Fruit fly (Drosophila melanogaster) whole organism, embryonic: ENCODE results near the gene CG11263.
A peak's percentile ranks its signal among the peaks of the same experiment; 100 is the strongest.

ENCODE experiments used
- B-H2 ChIP-seq: fragments of 200-800 bp; sonication (Bioruptor generic); optimal IDR thresholded peaks from 2 replicates; lab custom pipeline; 2018; ENCODE audit warnings: missing biosample characterization, mild to moderate bottlenecking, missing genetic modification characterization
- Bgb ChIP-seq: fragments of 200-800 bp; sonication (Bioruptor generic); IDR thresholded peaks from 2 replicates; pipeline ENCODE4 v1.3.6; 2022; ENCODE audit warnings: missing biosample characterization, missing genetic modification characterization; ENCODE audit not compliant: partially characterized antibody
- BtbVII ChIP-seq: fragments of 200-800 bp; sonication (Bioruptor generic); optimal IDR thresholded peaks from 3 replicates; lab custom pipeline; 2017; ENCODE audit warnings: missing biosample characterization, mild to moderate bottlenecking, missing genetic modification characterization
- CG15011 ChIP-seq: fragments of 200-800 bp; sonication (Bioruptor generic); optimal IDR thresholded peaks from 3 replicates; lab custom pipeline; 2018; ENCODE audit warnings: missing biosample characterization, mild to moderate bottlenecking, missing genetic modification characterization
- CG18599 ChIP-seq: fragments of 200-800 bp; sonication (Bioruptor generic); optimal IDR thresholded peaks from 3 replicates; lab custom pipeline; 2017; ENCODE audit warnings: missing biosample characterization, missing genetic modification characterization, mild to moderate bottlenecking, moderate library complexity, missing genetic modification reagents
- CG31365 ChIP-seq: fragments of 200-800 bp; sonication (Bioruptor generic); optimal IDR thresholded peaks from 2 replicates; lab custom pipeline; 2018; ENCODE audit warnings: missing biosample characterization, mild to moderate bottlenecking, missing genetic modification characterization
- CG32767 ChIP-seq: fragments of 200-800 bp; sonication (Bioruptor generic); IDR thresholded peaks from 2 replicates; pipeline ENCODE4 v1.3.6; 2022; ENCODE audit warnings: missing biosample characterization, missing genetic modification characterization
- CG42726 ChIP-seq: fragments of 200-800 bp; sonication (Bioruptor generic); IDR thresholded peaks from 2 replicates; pipeline ENCODE4 v1.3.6; 2022; ENCODE audit warnings: missing biosample characterization, missing genetic modification characterization; ENCODE audit not compliant: partially characterized antibody
- CG5245 ChIP-seq: fragments of 200-800 bp; sonication (Bioruptor generic); optimal IDR thresholded peaks from 3 replicates; lab custom pipeline; 2016; ENCODE audit warnings: missing biosample characterization, missing genetic modification characterization
- CG6254 ChIP-seq: fragments of 200-800 bp; sonication (Bioruptor generic); optimal IDR thresholded peaks from 3 replicates; lab custom pipeline; 2017; ENCODE audit warnings: mild to moderate bottlenecking, missing biosample characterization, missing genetic modification reagents, missing genetic modification characterization
- CG7745 ChIP-seq: fragments of 200-800 bp; sonication (Bioruptor generic); optimal IDR thresholded peaks from 2 replicates; lab custom pipeline; 2018; ENCODE audit warnings: missing biosample characterization, mild to moderate bottlenecking, missing genetic modification characterization, moderate library complexity
- CG8478 ChIP-seq: fragments of >200 bp; optimal IDR thresholded peaks from 2 replicates; lab custom pipeline; 2018
- CG8924 ChIP-seq: fragments of 200-800 bp; optimal IDR thresholded peaks from 3 replicates; lab custom pipeline; 2019; ENCODE audit warnings: missing biosample characterization, mild to moderate bottlenecking, missing genetic modification characterization, moderate library complexity
- CrebB ChIP-seq: fragments of 200-800 bp; sonication (Bioruptor generic); optimal IDR thresholded peaks from 3 replicates; lab custom pipeline; 2018; ENCODE audit warnings: missing biosample characterization, mild to moderate bottlenecking, missing genetic modification characterization
- Dad ChIP-seq: fragments of 200-800 bp; sonication (Bioruptor generic); optimal IDR thresholded peaks from 3 replicates; lab custom pipeline; 2016; ENCODE audit warnings: missing biosample characterization, missing genetic modification characterization
- Dfd ChIP-seq, 2 experiments: fragments of >200 bp; optimal IDR thresholded peaks; 2 replicates each; lab custom pipeline; 2017; ENCODE audit warnings: missing biosample characterization in 2 of 2, missing genetic modification characterization in 2 of 2
- E2f1 ChIP-seq: fragments of 200-800 bp; sonication (Bioruptor generic); IDR thresholded peaks from 2 replicates; pipeline ENCODE4 v1.3.6; 2022; ENCODE audit warnings: missing biosample characterization, missing genetic modification characterization
- Gug ChIP-seq: fragments of 200-800 bp; sonication (Bioruptor generic); IDR thresholded peaks from 4 replicates; pipeline ENCODE4 v1.3.6; 2022; ENCODE audit warnings: missing biosample characterization, missing genetic modification characterization
- Hsf ChIP-seq: fragments of 200-800 bp; sonication (Bioruptor generic); optimal IDR thresholded peaks from 3 replicates; lab custom pipeline; 2016; ENCODE audit warnings: missing biosample characterization, missing genetic modification characterization
- Kr ChIP-seq: fragments of 200-800 bp; sonication (Bioruptor generic); optimal IDR thresholded peaks from 2 replicates; lab custom pipeline; 2017; ENCODE audit warnings: missing biosample characterization, mild to moderate bottlenecking, missing genetic modification characterization
- MTF-1 ChIP-seq: fragments of 200-800 bp; sonication (Bioruptor generic); optimal IDR thresholded peaks from 2 replicates; lab custom pipeline; 2018; ENCODE audit warnings: missing biosample characterization, mild to moderate bottlenecking, missing genetic modification characterization, borderline replicate concordance
- Nf-YA ChIP-seq: fragments of 200-800 bp; sonication (Bioruptor generic); IDR thresholded peaks from 2 replicates; pipeline ENCODE4 v1.3.6; 2022; ENCODE audit warnings: missing biosample characterization, missing genetic modification characterization
- Sin3A ChIP-seq: fragments of >200 bp; optimal IDR thresholded peaks from 2 replicates; lab custom pipeline; 2018
- Vsx1 ChIP-seq: fragments of 200-800 bp; sonication (Bioruptor generic); optimal IDR thresholded peaks from 2 replicates; lab custom pipeline; 2017; ENCODE audit warnings: missing biosample characterization, mild to moderate bottlenecking, missing genetic modification characterization, missing genetic modification reagents
- cad ChIP-seq: fragments of >200 bp; optimal IDR thresholded peaks from 2 replicates; lab custom pipeline; 2017; ENCODE audit warnings: missing biosample characterization, missing genetic modification characterization
- cas ChIP-seq: fragments of 200-800 bp; sonication (Bioruptor generic); IDR thresholded peaks from 2 replicates; pipeline ENCODE4 v1.3.6; 2022; ENCODE audit warnings: missing biosample characterization, missing genetic modification characterization
- caup ChIP-seq: fragments of 200-800 bp; sonication (Bioruptor generic); optimal IDR thresholded peaks from 3 replicates; lab custom pipeline; 2017; ENCODE audit warnings: missing biosample characterization, mild to moderate bottlenecking, missing genetic modification characterization, moderate library complexity; ENCODE audit not compliant: severe bottlenecking
- danr ChIP-seq: fragments of 200-800 bp; sonication (Bioruptor generic); IDR thresholded peaks from 2 replicates; pipeline ENCODE4 v1.3.6; 2022; ENCODE audit warnings: missing biosample characterization, missing genetic modification characterization
- dati ChIP-seq: fragments of 200-800 bp; sonication (Bioruptor generic); IDR thresholded peaks from 2 replicates; pipeline ENCODE4 v1.3.6; 2022; ENCODE audit warnings: missing biosample characterization, missing genetic modification characterization
- dpn ChIP-seq, 2 experiments: fragments of 200-800 bp; sonication (Bioruptor generic); optimal IDR thresholded peaks; 3 replicates each; lab custom pipeline; 2016; ENCODE audit warnings: missing biosample characterization in 2 of 2, missing genetic modification characterization in 2 of 2
- esg ChIP-seq: fragments of 200-800 bp; sonication (Bioruptor generic); conservative IDR thresholded peaks from 2 replicates; pipeline ENCODE4 v1.3.6; 2022; ENCODE audit warnings: missing biosample characterization, missing genetic modification characterization
- eve ChIP-seq, 2 experiments: fragments of >200 bp; optimal IDR thresholded peaks; 2 replicates each; lab custom pipeline; 2017; ENCODE audit warnings: missing biosample characterization in 2 of 2, missing genetic modification characterization in 2 of 2
- gcm ChIP-seq: fragments of 200-800 bp; sonication (Bioruptor generic); optimal IDR thresholded peaks from 2 replicates; lab custom pipeline; 2019; ENCODE audit warnings: missing biosample characterization, mild to moderate bottlenecking, missing genetic modification characterization, moderate library complexity
- ken ChIP-seq: fragments of 200-800 bp; sonication (Bioruptor generic); IDR thresholded peaks from 3 replicates; pipeline ENCODE4 v1.3.6; 2022; ENCODE audit warnings: missing biosample characterization, missing genetic modification characterization
- lilli ChIP-seq: fragments of 200-800 bp; sonication (Bioruptor generic); optimal IDR thresholded peaks from 3 replicates; lab custom pipeline; 2016; ENCODE audit warnings: missing biosample characterization, missing genetic modification characterization
- nerfin-1 ChIP-seq: fragments of 200-800 bp; sonication (Bioruptor generic); optimal IDR thresholded peaks from 3 replicates; lab custom pipeline; 2019; ENCODE audit warnings: missing biosample characterization, mild to moderate bottlenecking, missing genetic modification characterization, moderate library complexity
- nmo ChIP-seq: fragments of 200-800 bp; sonication (Bioruptor generic); optimal IDR thresholded peaks from 2 replicates; lab custom pipeline; 2018; ENCODE audit warnings: missing biosample characterization, mild to moderate bottlenecking, missing genetic modification characterization, moderate library complexity
- nom ChIP-seq: fragments of 200-800 bp; sonication (Bioruptor generic); optimal IDR thresholded peaks from 2 replicates; lab custom pipeline; 2017; ENCODE audit warnings: missing biosample characterization, missing genetic modification characterization, mild to moderate bottlenecking, moderate library complexity, missing genetic modification reagents
- onecut ChIP-seq: fragments of 200-800 bp; sonication (Bioruptor generic); IDR thresholded peaks from 2 replicates; pipeline ENCODE4 v1.3.6; 2022; ENCODE audit warnings: missing biosample characterization, missing genetic modification characterization
- phol ChIP-seq: fragments of 200-800 bp; sonication (Bioruptor generic); optimal IDR thresholded peaks from 3 replicates; lab custom pipeline; 2018; ENCODE audit warnings: missing biosample characterization, mild to moderate bottlenecking, missing genetic modification characterization, moderate library complexity
- pnt ChIP-seq: fragments of 200-800 bp; sonication (Bioruptor generic); optimal IDR thresholded peaks from 3 replicates; lab custom pipeline; 2016; ENCODE audit warnings: missing biosample characterization, missing genetic modification characterization
- pum ChIP-seq: fragments of 200-800 bp; sonication (Bioruptor generic); optimal IDR thresholded peaks from 2 replicates; lab custom pipeline; 2016; ENCODE audit warnings: missing biosample characterization, missing genetic modification characterization
- scrt ChIP-seq: fragments of 200-800 bp; sonication (Bioruptor generic); optimal IDR thresholded peaks from 2 replicates; lab custom pipeline; 2018; ENCODE audit warnings: missing biosample characterization, mild to moderate bottlenecking, missing genetic modification characterization, moderate library complexity
- shn ChIP-seq: fragments of 200-800 bp; sonication (Bioruptor generic); optimal IDR thresholded peaks from 3 replicates; lab custom pipeline; 2016; ENCODE audit warnings: missing biosample characterization, missing genetic modification characterization
- sim ChIP-seq: fragments of 200-800 bp; sonication (Bioruptor generic); IDR thresholded peaks from 2 replicates; pipeline ENCODE4 v1.3.6; 2022; ENCODE audit warnings: missing biosample characterization, missing genetic modification characterization
- so ChIP-seq: fragments of 200-800 bp; sonication (Bioruptor generic); IDR thresholded peaks from 3 replicates; pipeline ENCODE4 v1.3.6; 2022; ENCODE audit warnings: missing biosample characterization, missing genetic modification characterization
- tap ChIP-seq: fragments of 200-800 bp; optimal IDR thresholded peaks from 3 replicates; lab custom pipeline; 2019; ENCODE audit warnings: missing biosample characterization, mild to moderate bottlenecking, missing genetic modification characterization, moderate library complexity
- usp ChIP-seq: fragments of >200 bp; optimal IDR thresholded peaks from 2 replicates; lab custom pipeline; 2017; ENCODE audit warnings: missing biosample characterization, missing genetic modification characterization
- vvl ChIP-seq: fragments of 200-800 bp; sonication (Bioruptor generic); IDR thresholded peaks from 2 replicates; pipeline ENCODE4 v1.3.6; 2022; ENCODE audit warnings: missing biosample characterization, missing genetic modification characterization

The CG11263 gene

dm6 chr3L:13041292-13042067 is 34.9 kb downstream of the CG11263 start, which contains the start of gene RpS4 (continued):
- TF ChIP-seq pum: peak; percentile 68
- no peak for TF ChIP-seq CG8478
- no peak for TF ChIP-seq cad (GFP tag; lab: Kevin White, UChicago)
- TF ChIP-seq vvl: peak; percentile 91
- peak; percentile 42; the same call in 1 of the 2 replicates for TF ChIP-seq danr (GFP tag; lab: Robert Waterston, UW)
- peak; percentile 86 for TF ChIP-seq CG5245 (GFP tag; lab: Kevin White, UChicago)
- peak; percentile 57; the same call in 1 of the 2 replicates for TF ChIP-seq Bgb
- peak; percentile 93 for TF ChIP-seq Kr (GFP tag; lab: Kevin White, UChicago)
- peak; percentile 98 for TF ChIP-seq caup (GFP tag; lab: Kevin White, UChicago)
- TF ChIP-seq CG18599 (GFP tag; lab: Kevin White, UChicago): peak; percentile 90
- peak; percentile 95 for TF ChIP-seq BtbVII (GFP tag; lab: Kevin White, UChicago)
- peak; percentile 83 for TF ChIP-seq CG7745
- peak; percentile 40 for TF ChIP-seq esg (GFP tag; lab: Robert Waterston, UW)
- TF ChIP-seq CG42726 (GFP tag; lab: Robert Waterston, UW): peak; percentile 62
- TF ChIP-seq nom (GFP tag; lab: Kevin White, UChicago): peak; percentile 97
- peak; percentile 90 for TF ChIP-seq Vsx1
- peak; percentile 80 for TF ChIP-seq nerfin-1 (tag; lab: Kevin White, UChicago)
- peak; percentile 86 for TF ChIP-seq Hsf (GFP tag; lab: Kevin White, UChicago)
- TF ChIP-seq E2f1 (GFP tag; lab: Robert Waterston, UW): peak; percentile 84
- TF ChIP-seq lilli (GFP tag; lab: Kevin White, UChicago): peak; percentile 74
- TF ChIP-seq eve (GFP tag; optimal IDR thresholded peaks at IDR 0.05; lab: Kevin White, UChicago): no peak
- TF ChIP-seq Dad (GFP tag; lab: Kevin White, UChicago): peak; percentile 79
- TF ChIP-seq scrt: peak; percentile 92
- TF ChIP-seq CG8924 (tag; lab: Kevin White, UChicago): peak; percentile 73
- TF ChIP-seq CG6254 (GFP tag; lab: Kevin White, UChicago): peak; percentile 88
- peak; percentile 73 for TF ChIP-seq shn (GFP tag; lab: Kevin White, UChicago)
- peak; percentile 63 for TF ChIP-seq pnt
- TF ChIP-seq so (GFP tag; lab: Robert Waterston, UW): peak; percentile 68; the same call in 1 of the 3 replicates
- peak; percentile 89 for TF ChIP-seq Gug (GFP tag; lab: Robert Waterston, UW)
- peak; percentile 53 to 85 for TF ChIP-seq dpn (GFP tag; optimal IDR thresholded peaks at IDR 0.05; lab: Kevin White, UChicago)
- TF ChIP-seq B-H2 (GFP tag; lab: Kevin White, UChicago): peak; percentile 98
- peak; percentile 89 for TF ChIP-seq CG31365 (tag; lab: Kevin White, UChicago)
- TF ChIP-seq CG32767 (GFP tag; lab: Robert Waterston, UW): peak; percentile 73; the same call in 1 of the 2 replicates
- no peak for TF ChIP-seq Sin3A (lab: Kevin White, UChicago)
- TF ChIP-seq ken (GFP tag; lab: Robert Waterston, UW): peak; percentile 88
- peak; percentile 97 for TF ChIP-seq CrebB (tag; lab: Kevin White, UChicago)
- peak; percentile 72 for TF ChIP-seq phol (tag; lab: Kevin White, UChicago)
- TF ChIP-seq usp (GFP tag; lab: Kevin White, UChicago): no peak
- peak; percentile 79 for TF ChIP-seq tap (tag; lab: Kevin White, UChicago)
- TF ChIP-seq dati (GFP tag; lab: Robert Waterston, UW): peak; percentile 79
- peak; percentile 91 for TF ChIP-seq gcm (GFP tag; lab: Kevin White, UChicago)
- peak; percentile 94 for TF ChIP-seq onecut
- TF ChIP-seq sim (GFP tag; lab: Robert Waterston, UW): peak; percentile 83
- peak; percentile 68 for TF ChIP-seq nmo
- TF ChIP-seq CG15011 (GFP tag; lab: Kevin White, UChicago): peak; percentile 87
- peak; percentile 26; the same call in 1 of the 2 replicates for TF ChIP-seq cas (GFP tag; lab: Robert Waterston, UW)
- peak; percentile 74 for TF ChIP-seq Nf-YA (GFP tag; lab: Robert Waterston, UW)
- peak; percentile 98 for TF ChIP-seq MTF-1 (GFP tag; lab: Kevin White, UChicago)
- TF ChIP-seq Dfd (GFP tag; optimal IDR thresholded peaks at IDR 0.05; lab: Kevin White, UChicago): no peak
